Worm (Caenorhabditis elegans) whole organism, young adult: ENCODE measurements around the gene C44B9.2.

Experiments used
- F33H1.4 ChIP-seq: fragments of 200-800 bp; sonication (Bioruptor generic); IDR thresholded peaks from 2 replicates; pipeline ENCODE4 v1.3.6; 2022; ENCODE audit warnings: missing genetic modification reagents, missing genetic modification characterization, missing compliant biosample characterization
- T07F8.4 ChIP-seq: sonication (generic microtip); optimal IDR thresholded peaks from 2 replicates; lab custom pipeline; 2016; ENCODE audit warnings: mild to moderate bottlenecking, missing genetic modification characterization, moderate library complexity, missing compliant biosample characterization
- Y67H2A.10 ChIP-seq: fragments of 200-800 bp; sonication (Bioruptor generic); conservative IDR thresholded peaks from 2 replicates; pipeline ENCODE4 v1.3.6; 2022; ENCODE audit warnings: missing genetic modification reagents, missing genetic modification characterization, missing compliant biosample characterization
- Y79H2A.3 ChIP-seq: fragments of 200-800 bp; sonication (Bioruptor generic); conservative IDR thresholded peaks from 2 replicates; pipeline ENCODE4 v1.3.6; 2022; ENCODE audit warnings: missing genetic modification reagents, missing genetic modification characterization, missing compliant biosample characterization
- ama-1 ChIP-seq, 3 experiments: fragments of 150-350 bp in 1 of 3; sonication (generic microtip) in 2 of 3; optimal IDR thresholded peaks; 2 replicates each; lab custom pipeline; 2014 to 2018; ENCODE audit warnings: missing biosample characterization in 2 of 3, missing genetic modification characterization in 2 of 3, missing genetic modification reagents in 2 of 3
- bed-1 ChIP-seq: fragments of 200-800 bp; sonication (Bioruptor generic); IDR thresholded peaks from 2 replicates; pipeline ENCODE4 v1.3.6; 2022; ENCODE audit warnings: missing genetic modification reagents, missing genetic modification characterization, missing compliant biosample characterization
- cebp-1 ChIP-seq, 2 experiments: fragments of 200-800 bp in 1 of 2; sonication (Bioruptor generic) in 1 of 2; sonication (generic microtip) in 1 of 2; IDR thresholded peaks in 1 of 2; optimal IDR thresholded peaks in 1 of 2; 2 replicates each; pipeline versions ENCODE4 v1.3.6 to Lab custom; 2017 to 2022; ENCODE audit warnings: missing compliant biosample characterization in 2 of 2, missing genetic modification characterization in 2 of 2, mild to moderate bottlenecking in 1 of 2, missing genetic modification reagents in 1 of 2, moderate library complexity in 1 of 2
- ceh-40 ChIP-seq: fragments of 200-800 bp; sonication (Bioruptor generic); IDR thresholded peaks from 2 replicates; pipeline ENCODE4 v1.3.6; 2022; ENCODE audit warnings: missing genetic modification characterization, missing compliant biosample characterization
- him-1 ChIP-seq: sonication (generic microtip); optimal IDR thresholded peaks from 2 replicates; lab custom pipeline; 2016; ENCODE audit warnings: missing genotype, missing genetic modification reagents, missing genetic modification characterization, missing compliant biosample characterization
- let-526 ChIP-seq: fragments of 200-800 bp; sonication (Bioruptor generic); IDR thresholded peaks from 2 replicates; pipeline ENCODE4 v1.3.6; 2022; ENCODE audit warnings: missing genetic modification reagents, missing genetic modification characterization, missing compliant biosample characterization
- madf-10 ChIP-seq: sonication (generic microtip); optimal IDR thresholded peaks from 2 replicates; lab custom pipeline; 2016; ENCODE audit warnings: mild to moderate bottlenecking, missing genetic modification characterization, missing compliant biosample characterization
- nfyb-1 ChIP-seq: fragments of 200-800 bp; sonication (Bioruptor generic); IDR thresholded peaks from 2 replicates; pipeline ENCODE4 v1.3.6; 2022; ENCODE audit warnings: missing genetic modification reagents, missing genetic modification characterization, missing compliant biosample characterization
- unc-62 ChIP-seq: fragments of 150-350 bp; optimal IDR thresholded peaks from 2 replicates; lab custom pipeline; 2014; ENCODE audit warnings: missing biosample characterization, missing genetic modification reagents, missing genetic modification characterization

DNA sequence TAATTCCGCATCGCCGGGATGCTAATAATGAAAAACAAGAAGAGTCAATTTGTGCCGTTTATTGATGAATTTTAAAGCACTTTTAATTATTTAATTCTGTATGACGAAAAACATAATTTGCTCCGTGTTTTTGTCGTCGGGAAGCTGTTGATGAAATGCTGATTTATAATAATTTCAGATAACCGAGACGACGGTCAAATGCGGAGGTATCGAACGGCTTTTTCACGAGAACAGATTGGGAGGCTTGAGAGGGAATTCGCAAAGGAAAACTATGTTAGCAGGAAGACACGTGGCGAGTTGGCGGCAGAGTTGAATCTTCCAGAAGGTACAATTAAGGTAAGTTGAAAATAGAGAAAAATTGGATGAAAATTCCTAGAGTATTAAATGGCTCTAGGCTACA lies 48.3 kb downstream of the C44B9.2 start:
- TF ChIP-seq cebp-1 (GFP tag; IDR thresholded peaks at IDR 0.05; lab: Robert Waterston, UW) (no peak), cebp-1 (tag; optimal IDR thresholded peaks at IDR 0.05; lab: Kevin White, UChicago) (no peak), ceh-40 (GFP tag; lab: Robert Waterston, UW) (no peak), bed-1 (no peak), F33H1.4 (GFP tag; lab: Robert Waterston, UW) (no peak), T07F8.4 (no peak), madf-10 (tag; lab: Kevin White, UChicago) (no peak), unc-62 (GFP tag; lab: Kevin White, UChicago) (no peak), Y67H2A.10 (GFP tag; lab: Robert Waterston, UW) (no peak), let-526 (GFP tag; lab: Robert Waterston, UW) (no peak), nfyb-1 (no peak), ama-1 (optimal IDR thresholded peaks at IDR 0.05; lab: Kevin White, UChicago) (no peak), ama-1 (GFP tag; optimal IDR thresholded peaks at IDR 0.05; lab: Kevin White, UChicago) (no peak), Y79H2A.3 (GFP tag; lab: Robert Waterston, UW) (no peak), him-1 (tag; lab: Kevin White, UChicago) (no peak)
